Worm (Caenorhabditis elegans): ENCODE data around the gene T10G3.8.

The T10G3.8 gene

ce11 chrV:13476350-13476749 lies at the start of gene T10G3.8:
Gene T10G3.8, minus strand, starts transcription at chrV:13476450.
- no peak for TF ChIP-seq ref-2 (tag; optimal IDR thresholded peaks at IDR 0.05)
- no peak for TF ChIP-seq pha-2 (tag; optimal IDR thresholded peaks at IDR 0.05)
- TF ChIP-seq hlh-6 (tag; optimal IDR thresholded peaks at IDR 0.05) = no peak

ce11 chrV:13523194-13523593 lies 46.9 kb upstream of the T10G3.8 start, which contains the start of gene R11G10.3:
Gene R11G10.3, plus strand, starts transcription at chrV:13523494.
- TF ChIP-seq T23F11.4 (GFP tag; optimal IDR thresholded peaks at IDR 0.05) (no peak), pax-1 (tag; optimal IDR thresholded peaks at IDR 0.05) (no peak), odd-2 (tag; optimal IDR thresholded peaks at IDR 0.05) (no peak), ceh-9 (tag; optimal IDR thresholded peaks at IDR 0.05) (no peak), C38D4.7 (GFP tag; optimal IDR thresholded peaks at IDR 0.05) (no peak), pros-1 (tag; optimal IDR thresholded peaks at IDR 0.05) (no peak), ceh-24 (tag; optimal IDR thresholded peaks at IDR 0.05) (no peak), ceh-2 (tag; optimal IDR thresholded peaks at IDR 0.05) (no peak), sox-4 (tag; optimal IDR thresholded peaks at IDR 0.05) (no peak), elt-2 (tag; optimal IDR thresholded peaks at IDR 0.05) (no peak), dmd-4 (tag; optimal IDR thresholded peaks at IDR 0.05; ENCODE audit: borderline replicate concordance) (no peak), hlh-15 (tag; optimal IDR thresholded peaks at IDR 0.05) (no peak), npax-4 (tag; optimal IDR thresholded peaks at IDR 0.05) (no peak), ceh-30 (tag; optimal IDR thresholded peaks at IDR 0.05) (no peak), ceh-14 (tag; optimal IDR thresholded peaks at IDR 0.05) (no peak), Y22D7AL.16 (tag; optimal IDR thresholded peaks at IDR 0.05) (no peak), ets-4 (tag; optimal IDR thresholded peaks at IDR 0.05) (no peak)

- no peak for TF ChIP-seq sox-2 (GFP tag; IDR thresholded peaks at IDR 0.05)
- TF ChIP-seq ceh-22 (tag; optimal IDR thresholded peaks at IDR 0.05) = no peak
- TF ChIP-seq hlh-13 (GFP tag; optimal IDR thresholded peaks at IDR 0.05) = no peak
- TF ChIP-seq dmd-4 (tag; optimal IDR thresholded peaks at IDR 0.05; ENCODE audit: borderline replicate concordance) = no peak
- no peak for TF ChIP-seq syd-9 (tag; optimal IDR thresholded peaks at IDR 0.05)
- TF ChIP-seq T23F11.4 (GFP tag; optimal IDR thresholded peaks at IDR 0.05) = no peak
- no peak for TF ChIP-seq nhr-232 (tag; optimal IDR thresholded peaks at IDR 0.05)
- TF ChIP-seq nhr-11 (tag; optimal IDR thresholded peaks at IDR 0.05) = no peak
- no peak for TF ChIP-seq zip-5 (tag; optimal IDR thresholded peaks at IDR 0.05)
- TF ChIP-seq lim-6 (tag; optimal IDR thresholded peaks at IDR 0.05) = no peak
- no peak for TF ChIP-seq hlh-15 (tag; optimal IDR thresholded peaks at IDR 0.05)
- no peak for TF ChIP-seq sdc-2 (tag; optimal IDR thresholded peaks at IDR 0.05)
These were observed 38.9 kb upstream of the T10G3.8 start, which contains the start of gene semi-1 for ce11 chrV:13515115-13515514. Gene semi-1, minus strand, starts transcription at chrV:13515215.

- TF ChIP-seq npax-4 (tag; optimal IDR thresholded peaks at IDR 0.05) (no peak), madf-2 (tag; optimal IDR thresholded peaks at IDR 0.05) (no peak), T23F11.4 (GFP tag; optimal IDR thresholded peaks at IDR 0.05) (no peak), odd-2 (tag; optimal IDR thresholded peaks at IDR 0.05) (no peak), elt-2 (tag; optimal IDR thresholded peaks at IDR 0.05) (no peak), ceh-24 (tag; optimal IDR thresholded peaks at IDR 0.05) (no peak), hlh-15 (tag; optimal IDR thresholded peaks at IDR 0.05) (no peak), unc-3 (GFP tag; conservative IDR thresholded peaks at IDR 0.05) (no peak), unc-3 (tag; optimal IDR thresholded peaks at IDR 0.05) (no peak), ttx-3 (tag; optimal IDR thresholded peaks at IDR 0.05) (no peak)
These were observed 36.3 kb upstream of the T10G3.8 start for ce11 chrV:13512515-13512914.

- TF ChIP-seq unc-3 (GFP tag; conservative IDR thresholded peaks at IDR 0.05) (no peak), unc-3 (tag; optimal IDR thresholded peaks at IDR 0.05) (no peak)
These were observed 35.4 kb upstream of the T10G3.8 start, which contains the start of gene avr-15 for ce11 chrV:13511618-13512017. Gene avr-15, minus strand, starts transcription at chrV:13511718.

ce11 chrV:13506321-13506720 lies 30.1 kb upstream of the T10G3.8 start, which contains the start of gene R11G10.4:
Gene R11G10.4, plus strand, starts transcription at chrV:13506621.
- no peak for TF ChIP-seq fax-1 (tag; optimal IDR thresholded peaks at IDR 0.05)
- no peak for TF ChIP-seq dve-1 (tag; optimal IDR thresholded peaks at IDR 0.05)
- no peak for TF ChIP-seq gmeb-2 (tag; optimal IDR thresholded peaks at IDR 0.05)
- TF ChIP-seq mec-3 (tag; optimal IDR thresholded peaks at IDR 0.05; ENCODE audit: borderline replicate concordance) = no peak
- TF ChIP-seq madf-2 (tag; optimal IDR thresholded peaks at IDR 0.05) = no peak
- TF ChIP-seq pha-2 (tag; optimal IDR thresholded peaks at IDR 0.05) = no peak
- no peak for TF ChIP-seq C38D4.7 (GFP tag; optimal IDR thresholded peaks at IDR 0.05)
- TF ChIP-seq unc-55 (GFP tag; optimal IDR thresholded peaks at IDR 0.05) = no peak
- no peak for TF ChIP-seq pag-3 (tag; optimal IDR thresholded peaks at IDR 0.05; ENCODE audit: borderline replicate concordance)
- no peak for TF ChIP-seq unc-86 (tag; optimal IDR thresholded peaks at IDR 0.05)
- no peak for TF ChIP-seq hlh-6 (tag; optimal IDR thresholded peaks at IDR 0.05)
- TF ChIP-seq ahr-1 (tag; optimal IDR thresholded peaks at IDR 0.05) = no peak
- TF ChIP-seq pax-1 (tag; optimal IDR thresholded peaks at IDR 0.05) = no peak
- TF ChIP-seq ceh-19 (GFP tag; optimal IDR thresholded peaks at IDR 0.05) = no peak
- no peak for TF ChIP-seq ztf-16 (tag; optimal IDR thresholded peaks at IDR 0.05)
- TF ChIP-seq ceh-31 (tag; optimal IDR thresholded peaks at IDR 0.05) = no peak
- no peak for TF ChIP-seq ceh-2 (tag; optimal IDR thresholded peaks at IDR 0.05)
